Fruit fly (Drosophila melanogaster) whole organism, embryonic: ENCODE data around the gene Acyp2.

Experiments
- CG10431 ChIP-seq: fragments of 200-800 bp; sonication (Bioruptor generic); optimal IDR thresholded peaks from 3 replicates; lab custom pipeline; 2018; ENCODE audit warnings: missing biosample characterization, mild to moderate bottlenecking, missing genetic modification characterization
- CG12659 ChIP-seq: fragments of 200-800 bp; sonication (Bioruptor generic); optimal IDR thresholded peaks from 3 replicates; lab custom pipeline; 2017; ENCODE audit warnings: mild to moderate bottlenecking, missing biosample characterization, missing genetic modification reagents, missing genetic modification characterization
- CG13123 ChIP-seq: fragments of 200-800 bp; sonication (Bioruptor generic); optimal IDR thresholded peaks from 2 replicates; lab custom pipeline; 2016; ENCODE audit warnings: missing biosample characterization, missing genetic modification characterization
- CG14050 ChIP-seq: fragments of 200-800 bp; sonication (Bioruptor generic); IDR thresholded peaks from 3 replicates; pipeline ENCODE4 v1.3.6; 2022; ENCODE audit warnings: missing biosample characterization, missing genetic modification characterization
- CG1529 ChIP-seq: fragments of 200-800 bp; sonication (Bioruptor generic); optimal IDR thresholded peaks from 3 replicates; lab custom pipeline; 2018; ENCODE audit warnings: missing biosample characterization, missing genetic modification characterization
- CG15601 ChIP-seq: fragments of 200-800 bp; sonication (Bioruptor generic); optimal IDR thresholded peaks from 3 replicates; lab custom pipeline; 2019; ENCODE audit warnings: missing biosample characterization, mild to moderate bottlenecking, missing genetic modification characterization, moderate library complexity
- CG17612 ChIP-seq: fragments of 200-800 bp; sonication (Bioruptor generic); IDR thresholded peaks from 2 replicates; pipeline ENCODE4 v1.3.6; 2022; ENCODE audit warnings: missing biosample characterization, missing genetic modification characterization
- CG17802 ChIP-seq: fragments of 200-800 bp; sonication (Bioruptor generic); optimal IDR thresholded peaks from 2 replicates; lab custom pipeline; 2018; ENCODE audit warnings: missing biosample characterization, mild to moderate bottlenecking, missing genetic modification characterization, moderate library complexity
- CG31365 ChIP-seq: fragments of 200-800 bp; sonication (Bioruptor generic); optimal IDR thresholded peaks from 2 replicates; lab custom pipeline; 2018; ENCODE audit warnings: missing biosample characterization, mild to moderate bottlenecking, missing genetic modification characterization
- CG32532 ChIP-seq: fragments of 200-800 bp; sonication (Bioruptor generic); IDR thresholded peaks from 2 replicates; pipeline ENCODE4 v1.3.6; 2022; ENCODE audit warnings: missing biosample characterization, missing genetic modification characterization
- CG4617 ChIP-seq: fragments of 200-800 bp; sonication (Bioruptor generic); optimal IDR thresholded peaks from 3 replicates; lab custom pipeline; 2016; ENCODE audit warnings: missing biosample characterization, missing genetic modification characterization, borderline replicate concordance
- CG5245 ChIP-seq: fragments of 200-800 bp; sonication (Bioruptor generic); optimal IDR thresholded peaks from 3 replicates; lab custom pipeline; 2016; ENCODE audit warnings: missing biosample characterization, missing genetic modification characterization
- CG6654 ChIP-seq: fragments of 200-800 bp; sonication (Bioruptor generic); optimal IDR thresholded peaks from 2 replicates; lab custom pipeline; 2017; ENCODE audit warnings: missing biosample characterization, mild to moderate bottlenecking, missing genetic modification characterization
- CG6683 ChIP-seq: fragments of 200-800 bp; sonication (Bioruptor generic); optimal IDR thresholded peaks from 2 replicates; lab custom pipeline; 2017; ENCODE audit warnings: missing biosample characterization, mild to moderate bottlenecking, missing genetic modification characterization, missing genetic modification reagents
- CG7357 ChIP-seq: fragments of 200-800 bp; sonication (Bioruptor generic); IDR thresholded peaks from 3 replicates; pipeline ENCODE4 v1.3.6; 2022; ENCODE audit warnings: missing biosample characterization, missing genetic modification characterization
- CG8281 ChIP-seq: fragments of 200-800 bp; sonication (Bioruptor generic); optimal IDR thresholded peaks from 2 replicates; lab custom pipeline; 2018; ENCODE audit warnings: missing biosample characterization, mild to moderate bottlenecking, missing genetic modification characterization, moderate library complexity
- CG8388 ChIP-seq: fragments of 200-800 bp; sonication (Bioruptor generic); optimal IDR thresholded peaks from 2 replicates; lab custom pipeline; 2019; ENCODE audit warnings: missing biosample characterization, mild to moderate bottlenecking, missing genetic modification characterization, moderate library complexity
- CG9727 ChIP-seq: fragments of 200-800 bp; sonication (Bioruptor generic); optimal IDR thresholded peaks from 3 replicates; lab custom pipeline; 2017; ENCODE audit warnings: missing biosample characterization, mild to moderate bottlenecking, missing genetic modification characterization
- CHES-1-like ChIP-seq: fragments of 200-800 bp; sonication (Bioruptor generic); optimal IDR thresholded peaks from 2 replicates; lab custom pipeline; 2016; ENCODE audit warnings: missing biosample characterization, missing genetic modification characterization
- CTCF ChIP-seq: fragments of 200-800 bp; sonication (Bioruptor generic); optimal IDR thresholded peaks from 2 replicates; lab custom pipeline; 2017; ENCODE audit warnings: missing biosample characterization, mild to moderate bottlenecking, missing genetic modification characterization, moderate library complexity
- CoRest ChIP-seq: fragments of 200-800 bp; sonication (Bioruptor generic); optimal IDR thresholded peaks from 3 replicates; lab custom pipeline; 2018; ENCODE audit warnings: missing biosample characterization, mild to moderate bottlenecking, missing genetic modification characterization, moderate library complexity
- Dad ChIP-seq: fragments of 200-800 bp; sonication (Bioruptor generic); optimal IDR thresholded peaks from 3 replicates; lab custom pipeline; 2016; ENCODE audit warnings: missing biosample characterization, missing genetic modification characterization
- Gug ChIP-seq: fragments of 200-800 bp; sonication (Bioruptor generic); IDR thresholded peaks from 4 replicates; pipeline ENCODE4 v1.3.6; 2022; ENCODE audit warnings: missing biosample characterization, missing genetic modification characterization
- NC2β ChIP-seq: fragments of 200-800 bp; sonication (Bioruptor generic); optimal IDR thresholded peaks from 2 replicates; lab custom pipeline; 2016; ENCODE audit warnings: missing biosample characterization, missing genetic modification characterization
- Oli ChIP-seq: fragments of 200-800 bp; sonication (Bioruptor generic); optimal IDR thresholded peaks from 2 replicates; lab custom pipeline; 2018; ENCODE audit warnings: missing biosample characterization, mild to moderate bottlenecking, missing genetic modification characterization, moderate library complexity
- Ravus ChIP-seq: fragments of 200-800 bp; sonication (Bioruptor generic); IDR thresholded peaks from 2 replicates; pipeline ENCODE4 v1.3.6; 2022; ENCODE audit warnings: missing biosample characterization, missing genetic modification characterization
- Rx ChIP-seq: fragments of 200-800 bp; sonication (Bioruptor generic); IDR thresholded peaks from 2 replicates; pipeline ENCODE4 v1.3.6; 2022; ENCODE audit warnings: missing biosample characterization, missing genetic modification characterization
- Trl ChIP-seq, 3 experiments: fragments of >200 bp in 2 of 3; fragments of 200-800 bp in 1 of 3; sonication (Bioruptor generic) in 1 of 3; optimal IDR thresholded peaks; 2 replicates in 1 of 3; 3 replicates in 2 of 3; lab custom pipeline; 2016 to 2017; ENCODE audit warnings: missing biosample characterization in 1 of 3, missing genetic modification characterization in 1 of 3
- abd-A ChIP-seq: fragments of 200-800 bp; sonication (Bioruptor generic); optimal IDR thresholded peaks from 3 replicates; lab custom pipeline; 2019; ENCODE audit warnings: missing biosample characterization, mild to moderate bottlenecking, missing genetic modification characterization, moderate library complexity
- ase ChIP-seq: fragments of 200-800 bp; sonication (Bioruptor generic); IDR thresholded peaks from 3 replicates; pipeline ENCODE4 v1.3.6; 2022; ENCODE audit warnings: missing biosample characterization, missing genetic modification characterization
- btn ChIP-seq: fragments of 200-800 bp; sonication (Bioruptor generic); optimal IDR thresholded peaks from 2 replicates; lab custom pipeline; 2016; ENCODE audit warnings: missing biosample characterization, missing genetic modification characterization
- caup ChIP-seq: fragments of 200-800 bp; sonication (Bioruptor generic); optimal IDR thresholded peaks from 3 replicates; lab custom pipeline; 2017; ENCODE audit warnings: missing biosample characterization, mild to moderate bottlenecking, missing genetic modification characterization, moderate library complexity; ENCODE audit not compliant: severe bottlenecking
- chm ChIP-seq: fragments of 200-800 bp; sonication (Bioruptor generic); IDR thresholded peaks from 2 replicates; pipeline ENCODE4 v1.3.6; 2022; ENCODE audit warnings: missing biosample characterization, missing genetic modification characterization
- corto ChIP-seq: fragments of 200-800 bp; sonication (Bioruptor generic); optimal IDR thresholded peaks from 2 replicates; lab custom pipeline; 2016; ENCODE audit warnings: missing biosample characterization, mild to moderate bottlenecking, missing genetic modification characterization, moderate library complexity
- crol ChIP-seq: fragments of 200-800 bp; sonication (Bioruptor generic); IDR thresholded peaks from 2 replicates; pipeline ENCODE4 v1.3.6; 2022; ENCODE audit warnings: missing biosample characterization, missing genetic modification characterization
- disco-r ChIP-seq: fragments of 200-800 bp; sonication (Bioruptor generic); optimal IDR thresholded peaks from 2 replicates; lab custom pipeline; 2016; ENCODE audit warnings: missing biosample characterization, missing genetic modification characterization
- dmrt11E ChIP-seq: fragments of 200-800 bp; sonication (Bioruptor generic); optimal IDR thresholded peaks from 3 replicates; lab custom pipeline; 2018; ENCODE audit warnings: missing biosample characterization, mild to moderate bottlenecking, missing genetic modification characterization, moderate library complexity
- esg ChIP-seq: fragments of 200-800 bp; sonication (Bioruptor generic); conservative IDR thresholded peaks from 2 replicates; pipeline ENCODE4 v1.3.6; 2022; ENCODE audit warnings: missing biosample characterization, missing genetic modification characterization
- fd102C ChIP-seq: fragments of 200-800 bp; sonication (Bioruptor generic); optimal IDR thresholded peaks from 2 replicates; lab custom pipeline; 2018; ENCODE audit warnings: missing biosample characterization, mild to moderate bottlenecking, missing genetic modification characterization, moderate library complexity
- fd64A ChIP-seq: fragments of 200-800 bp; sonication (Bioruptor generic); optimal IDR thresholded peaks from 3 replicates; lab custom pipeline; 2018; ENCODE audit warnings: missing biosample characterization, mild to moderate bottlenecking, missing genetic modification characterization
- gt ChIP-seq: fragments of 200-800 bp; sonication (Bioruptor generic); IDR thresholded peaks from 2 replicates; pipeline ENCODE4 v1.3.6; 2022; ENCODE audit warnings: missing biosample characterization, missing genetic modification characterization
- hkb ChIP-seq, 2 experiments: fragments of 200-800 bp in 1 of 2; fragments of >200 bp in 1 of 2; sonication (Bioruptor generic) in 1 of 2; IDR thresholded peaks in 1 of 2; optimal IDR thresholded peaks in 1 of 2; 2 replicates each; pipeline versions ENCODE4 v1.3.6 to Lab custom; 2017 to 2022; ENCODE audit warnings: missing biosample characterization in 1 of 2, missing genetic modification characterization in 1 of 2
- lola ChIP-seq, 3 experiments: fragments of >200 bp in 2 of 3; fragments of 200-800 bp in 1 of 3; sonication (Bioruptor generic) in 1 of 3; optimal IDR thresholded peaks; 2 replicates each; lab custom pipeline; 2017 to 2019; ENCODE audit warnings: missing biosample characterization in 3 of 3, missing genetic modification characterization in 3 of 3, mild to moderate bottlenecking in 1 of 3, moderate library complexity in 1 of 3
- rib ChIP-seq: fragments of 200-800 bp; sonication (Bioruptor generic); IDR thresholded peaks from 2 replicates; pipeline ENCODE4 v1.3.6; 2022; ENCODE audit warnings: missing biosample characterization, missing genetic modification characterization
- sc ChIP-seq, 3 experiments: fragments of >200 bp in 2 of 3; fragments of 200-800 bp in 1 of 3; sonication (Bioruptor generic) in 1 of 3; optimal IDR thresholded peaks; 2 replicates in 2 of 3; 3 replicates in 1 of 3; lab custom pipeline; 2017; ENCODE audit warnings: mild to moderate bottlenecking in 1 of 3, missing biosample characterization in 1 of 3, missing genetic modification characterization in 1 of 3, missing genetic modification reagents in 1 of 3
- schlank ChIP-seq: fragments of 200-800 bp; sonication (Bioruptor generic); optimal IDR thresholded peaks from 2 replicates; lab custom pipeline; 2018; ENCODE audit warnings: missing biosample characterization, mild to moderate bottlenecking, missing genetic modification characterization
- seq ChIP-seq: fragments of 200-800 bp; sonication (Bioruptor generic); IDR thresholded peaks from 2 replicates; pipeline ENCODE4 v1.3.6; 2022; ENCODE audit warnings: missing biosample characterization, missing genetic modification characterization
- tio ChIP-seq: fragments of 200-800 bp; sonication (Bioruptor generic); optimal IDR thresholded peaks from 2 replicates; lab custom pipeline; 2017; ENCODE audit warnings: missing biosample characterization, missing genetic modification characterization, inconsistent platforms
- toy ChIP-seq: fragments of 200-800 bp; sonication (Bioruptor generic); IDR thresholded peaks from 2 replicates; pipeline ENCODE4 v1.3.6; 2022; ENCODE audit warnings: missing biosample characterization, missing genetic modification characterization
- vvl ChIP-seq: fragments of 200-800 bp; sonication (Bioruptor generic); IDR thresholded peaks from 2 replicates; pipeline ENCODE4 v1.3.6; 2022; ENCODE audit warnings: missing biosample characterization, missing genetic modification characterization

Gene Acyp2

DNA sequence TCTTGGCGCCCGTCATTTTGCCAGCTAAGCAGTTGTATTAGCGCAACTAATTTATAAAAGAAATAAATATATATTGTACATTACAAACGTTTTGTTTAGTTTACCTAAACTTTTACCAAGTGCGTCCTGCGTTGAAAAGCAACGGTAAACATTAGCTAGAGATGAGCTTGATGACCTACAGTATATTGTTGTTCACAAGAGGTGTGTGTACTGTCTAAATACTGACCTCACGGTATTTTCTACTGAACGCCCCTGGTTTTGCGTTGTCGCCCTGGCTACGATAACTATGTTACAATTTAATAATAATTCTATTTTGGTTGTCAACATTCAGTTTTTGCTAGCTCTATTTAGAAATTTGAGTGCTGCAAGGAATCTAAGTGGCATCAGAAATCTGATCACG is at the start of gene Acyp2 (continued):
- TF ChIP-seq gt = no peak
- no peak for TF ChIP-seq schlank (tag; lab: Kevin White, UChicago)
- TF ChIP-seq CG15601 (tag; lab: Kevin White, UChicago) = peak; percentile 31
- TF ChIP-seq Dad (GFP tag; lab: Kevin White, UChicago) = no peak
- peak; percentile 69 for TF ChIP-seq CG4617 (GFP tag; lab: Kevin White, UChicago)
- TF ChIP-seq CG17802 = peak; percentile 75
- TF ChIP-seq dmrt11E (tag; lab: Kevin White, UChicago) = no peak
- no peak for TF ChIP-seq chm
- no peak for TF ChIP-seq fd102C
- TF ChIP-seq CoRest (tag; lab: Kevin White, UChicago) = peak; percentile 48
- TF ChIP-seq crol (GFP tag; lab: Robert Waterston, UW) = no peak
- no peak for TF ChIP-seq corto
- no peak for TF ChIP-seq CG6683 (GFP tag; lab: Kevin White, UChicago)
- TF ChIP-seq CG7357 (GFP tag; lab: Robert Waterston, UW) = no peak
- no peak for TF ChIP-seq toy (GFP tag; lab: Robert Waterston, UW)
- peak; percentile 77 for TF ChIP-seq CG12659 (GFP tag; lab: Kevin White, UChicago)
- TF ChIP-seq fd64A = no peak
- no peak for TF ChIP-seq CG14050
- no peak for TF ChIP-seq Trl (optimal IDR thresholded peaks at IDR 0.05; lab: Kevin White, UChicago)
- no peak for TF ChIP-seq Trl (GFP tag; optimal IDR thresholded peaks at IDR 0.05; lab: Kevin White, UChicago)
- TF ChIP-seq seq (GFP tag; lab: Robert Waterston, UW) = no peak
- TF ChIP-seq btn = no peak
- TF ChIP-seq esg = no peak
- no peak for TF ChIP-seq CG13123
- no peak for TF ChIP-seq CG9727 (GFP tag; lab: Kevin White, UChicago)
- no peak for TF ChIP-seq CG10431
- no peak for TF ChIP-seq Oli (tag; lab: Kevin White, UChicago)
- TF ChIP-seq NC2β = no peak
- no peak for TF ChIP-seq rib
- TF ChIP-seq CG6654 (GFP tag; lab: Kevin White, UChicago) = no peak
- peak; percentile 16 for TF ChIP-seq CTCF (GFP tag; lab: Kevin White, UChicago)
- TF ChIP-seq disco-r (GFP tag; lab: Kevin White, UChicago) = no peak
- TF ChIP-seq CG8281 = no peak
- no peak for TF ChIP-seq CG5245 (GFP tag; lab: Kevin White, UChicago)
- peak; percentile 0 for TF ChIP-seq CHES-1-like (GFP tag; lab: Kevin White, UChicago)
- TF ChIP-seq sc (optimal IDR thresholded peaks at IDR 0.05; lab: Kevin White, UChicago) = no peak
- no peak for TF ChIP-seq sc (GFP tag; optimal IDR thresholded peaks at IDR 0.05; lab: Kevin White, UChicago)
- no peak for TF ChIP-seq CG17612
- TF ChIP-seq Ravus (GFP tag; lab: Robert Waterston, UW) = no peak
- TF ChIP-seq Gug (GFP tag; lab: Robert Waterston, UW) = peak; percentile 36; the same call in 1 of the 4 replicates
- TF ChIP-seq caup (GFP tag; lab: Kevin White, UChicago) = peak; percentile 36
- TF ChIP-seq lola (GFP tag; optimal IDR thresholded peaks at IDR 0.05; lab: Kevin White, UChicago) = no peak
- TF ChIP-seq CG1529 (GFP tag; lab: Kevin White, UChicago) = no peak
- no peak for TF ChIP-seq ase (GFP tag; lab: Robert Waterston, UW)
- TF ChIP-seq abd-A (tag; lab: Kevin White, UChicago) = no peak
- no peak for TF ChIP-seq CG8388 (GFP tag; lab: Kevin White, UChicago)
- TF ChIP-seq hkb (optimal IDR thresholded peaks at IDR 0.05; lab: Kevin White, UChicago) = no peak
- TF ChIP-seq hkb (GFP tag; IDR thresholded peaks at IDR 0.05; lab: Robert Waterston, UW) = 0 out of 2 replicates have a peak, but pooled peaks have one; percentile 13
- TF ChIP-seq CG32532 (GFP tag; lab: Robert Waterston, UW) = peak; percentile 41; the same call in 1 of the 2 replicates
- no peak for TF ChIP-seq CG31365 (tag; lab: Kevin White, UChicago)
- peak; percentile 66 for TF ChIP-seq vvl (GFP tag; lab: Robert Waterston, UW)
- TF ChIP-seq tio = no peak
- TF ChIP-seq Rx (GFP tag; lab: Robert Waterston, UW) = no peak
